Fruit fly (Drosophila melanogaster) whole organism, embryonic: ENCODE results near the gene tth.
A peak's percentile ranks its signal among the peaks of the same experiment; 100 is the strongest.

Experiments
- CG10321 ChIP-seq: fragments of 200-800 bp; sonication (Bioruptor generic); IDR thresholded peaks from 2 replicates; pipeline ENCODE4 v1.3.6; 2022; ENCODE audit warnings: missing biosample characterization, missing genetic modification characterization
- CG15696 ChIP-seq: fragments of 200-800 bp; sonication (Bioruptor generic); optimal IDR thresholded peaks from 2 replicates; lab custom pipeline; 2019; ENCODE audit warnings: missing biosample characterization, mild to moderate bottlenecking, missing genetic modification characterization, moderate library complexity
- CG17829 ChIP-seq: fragments of 200-800 bp; optimal IDR thresholded peaks from 2 replicates; lab custom pipeline; 2019; ENCODE audit warnings: missing biosample characterization, mild to moderate bottlenecking, missing genetic modification characterization, moderate library complexity
- CG18011 ChIP-seq: fragments of 200-800 bp; sonication (Bioruptor generic); optimal IDR thresholded peaks from 2 replicates; lab custom pipeline; 2017; ENCODE audit warnings: missing biosample characterization, missing genetic modification characterization, mild to moderate bottlenecking, moderate library complexity, missing genotype
- CG1832 ChIP-seq: fragments of 200-800 bp; sonication (Bioruptor generic); optimal IDR thresholded peaks from 2 replicates; lab custom pipeline; 2017; ENCODE audit warnings: missing biosample characterization, mild to moderate bottlenecking, missing genetic modification characterization, inconsistent platforms
- CG31388 ChIP-seq: fragments of 200-800 bp; sonication (Bioruptor generic); optimal IDR thresholded peaks from 2 replicates; lab custom pipeline; 2016; ENCODE audit warnings: missing biosample characterization, missing genetic modification characterization
- CG32532 ChIP-seq: fragments of 200-800 bp; sonication (Bioruptor generic); IDR thresholded peaks from 2 replicates; pipeline ENCODE4 v1.3.6; 2022; ENCODE audit warnings: missing biosample characterization, missing genetic modification characterization
- CG33557 ChIP-seq: fragments of 200-800 bp; sonication (Bioruptor generic); optimal IDR thresholded peaks from 2 replicates; lab custom pipeline; 2019; ENCODE audit warnings: missing biosample characterization, mild to moderate bottlenecking, missing genetic modification characterization, moderate library complexity
- CG3995 ChIP-seq: fragments of 200-800 bp; sonication (Bioruptor generic); optimal IDR thresholded peaks from 3 replicates; lab custom pipeline; 2016; ENCODE audit warnings: missing biosample characterization, missing genetic modification characterization
- CG42726 ChIP-seq: fragments of 200-800 bp; sonication (Bioruptor generic); IDR thresholded peaks from 2 replicates; pipeline ENCODE4 v1.3.6; 2022; ENCODE audit warnings: missing biosample characterization, missing genetic modification characterization; ENCODE audit not compliant: partially characterized antibody
- CG6272 ChIP-seq: fragments of 200-800 bp; sonication (Bioruptor generic); IDR thresholded peaks from 2 replicates; pipeline ENCODE4 v1.3.6; 2022; ENCODE audit warnings: missing biosample characterization, missing genetic modification characterization
- CG9609 ChIP-seq: fragments of 200-800 bp; sonication (Bioruptor generic); optimal IDR thresholded peaks from 3 replicates; lab custom pipeline; 2016; ENCODE audit warnings: missing biosample characterization, missing genetic modification characterization
- CHES-1-like ChIP-seq: fragments of 200-800 bp; sonication (Bioruptor generic); optimal IDR thresholded peaks from 2 replicates; lab custom pipeline; 2016; ENCODE audit warnings: missing biosample characterization, missing genetic modification characterization
- Drgx ChIP-seq: fragments of 200-800 bp; sonication (Bioruptor generic); IDR thresholded peaks from 2 replicates; pipeline ENCODE4 v1.3.6; 2022; ENCODE audit warnings: missing biosample characterization, missing genetic modification characterization
- Med ChIP-seq: fragments of 200-800 bp; sonication (Bioruptor generic); peaks from one replicate; lab custom pipeline; 2016; ENCODE audit warnings: missing biosample characterization, missing genetic modification characterization, mild to moderate bottlenecking, inconsistent platforms, moderate library complexity
- Opbp ChIP-seq: fragments of 200-800 bp; sonication (Bioruptor generic); IDR thresholded peaks from 3 replicates; pipeline ENCODE4 v1.3.6; 2022; ENCODE audit warnings: missing biosample characterization, missing genetic modification characterization; ENCODE audit not compliant: partially characterized antibody
- Ssrp ChIP-seq: fragments of 200-800 bp; sonication (Bioruptor generic); optimal IDR thresholded peaks from 2 replicates; lab custom pipeline; 2018; ENCODE audit warnings: missing biosample characterization, mild to moderate bottlenecking, missing genetic modification characterization, moderate library complexity
- Taf1 ChIP-seq: fragments of 200-800 bp; sonication (Bioruptor generic); IDR thresholded peaks from 2 replicates; pipeline ENCODE4 v1.3.6; 2022; ENCODE audit warnings: missing biosample characterization, missing genetic modification characterization
- abd-A ChIP-seq: fragments of 200-800 bp; sonication (Bioruptor generic); optimal IDR thresholded peaks from 3 replicates; lab custom pipeline; 2019; ENCODE audit warnings: missing biosample characterization, mild to moderate bottlenecking, missing genetic modification characterization, moderate library complexity
- amos ChIP-seq: fragments of 200-800 bp; sonication (Bioruptor generic); IDR thresholded peaks from 2 replicates; pipeline ENCODE4 v1.3.6; 2022; ENCODE audit warnings: missing biosample characterization, missing genetic modification characterization; ENCODE audit not compliant: partially characterized antibody
- cg ChIP-seq: fragments of 200-800 bp; sonication (Bioruptor generic); optimal IDR thresholded peaks from 3 replicates; lab custom pipeline; 2019; ENCODE audit warnings: missing biosample characterization, mild to moderate bottlenecking, missing genetic modification characterization, moderate library complexity
- chinmo ChIP-seq: fragments of 200-800 bp; sonication (Bioruptor generic); IDR thresholded peaks from 4 replicates; pipeline ENCODE4 v1.3.6; 2022; ENCODE audit warnings: missing biosample characterization, missing genetic modification characterization; ENCODE audit not compliant: partially characterized antibody
- dmrt11E ChIP-seq: fragments of 200-800 bp; sonication (Bioruptor generic); optimal IDR thresholded peaks from 3 replicates; lab custom pipeline; 2018; ENCODE audit warnings: missing biosample characterization, mild to moderate bottlenecking, missing genetic modification characterization, moderate library complexity
- emc ChIP-seq: fragments of 200-800 bp; sonication (Bioruptor generic); optimal IDR thresholded peaks from 2 replicates; lab custom pipeline; 2016; ENCODE audit warnings: missing biosample characterization, missing genetic modification characterization
- gsb-n ChIP-seq: fragments of 200-800 bp; sonication (Bioruptor generic); optimal IDR thresholded peaks from 3 replicates; lab custom pipeline; 2018; ENCODE audit warnings: missing biosample characterization, mild to moderate bottlenecking, missing genetic modification characterization
- her ChIP-seq: fragments of 200-800 bp; sonication (Bioruptor generic); optimal IDR thresholded peaks from 2 replicates; lab custom pipeline; 2016; ENCODE audit warnings: missing biosample characterization, missing genetic modification characterization
- jumu ChIP-seq: fragments of 200-800 bp; sonication (Bioruptor generic); optimal IDR thresholded peaks from 3 replicates; lab custom pipeline; 2016; ENCODE audit warnings: missing biosample characterization, missing genetic modification characterization
- kah ChIP-seq: fragments of 200-800 bp; sonication (Bioruptor generic); optimal IDR thresholded peaks from 2 replicates; lab custom pipeline; 2018; ENCODE audit warnings: missing biosample characterization, mild to moderate bottlenecking, missing genetic modification characterization
- lmd ChIP-seq: fragments of 200-800 bp; sonication (Bioruptor generic); IDR thresholded peaks from 2 replicates; pipeline ENCODE4 v1.3.6; 2022; ENCODE audit warnings: missing biosample characterization, missing genetic modification characterization
- lov ChIP-seq, 2 experiments: fragments of 200-800 bp in 1 of 2; fragments of >200 bp in 1 of 2; sonication (Bioruptor generic) in 1 of 2; IDR thresholded peaks in 1 of 2; optimal IDR thresholded peaks in 1 of 2; 2 replicates in 1 of 2; 3 replicates in 1 of 2; pipeline versions ENCODE4 v1.3.6 to Lab custom; 2017 to 2022; ENCODE audit warnings: missing biosample characterization in 1 of 2, missing genetic modification characterization in 1 of 2
- nom ChIP-seq: fragments of 200-800 bp; sonication (Bioruptor generic); optimal IDR thresholded peaks from 2 replicates; lab custom pipeline; 2017; ENCODE audit warnings: missing biosample characterization, missing genetic modification characterization, mild to moderate bottlenecking, moderate library complexity, missing genetic modification reagents
- pum ChIP-seq: fragments of 200-800 bp; sonication (Bioruptor generic); optimal IDR thresholded peaks from 2 replicates; lab custom pipeline; 2016; ENCODE audit warnings: missing biosample characterization, missing genetic modification characterization
- scrt ChIP-seq: fragments of 200-800 bp; sonication (Bioruptor generic); optimal IDR thresholded peaks from 2 replicates; lab custom pipeline; 2018; ENCODE audit warnings: missing biosample characterization, mild to moderate bottlenecking, missing genetic modification characterization, moderate library complexity
- sd ChIP-seq: fragments of 200-800 bp; sonication (Bioruptor generic); optimal IDR thresholded peaks from 3 replicates; lab custom pipeline; 2018; ENCODE audit warnings: missing biosample characterization, mild to moderate bottlenecking, missing genetic modification characterization, moderate library complexity
- sens-2 ChIP-seq: fragments of 200-800 bp; sonication (Bioruptor generic); IDR thresholded peaks from 2 replicates; pipeline ENCODE4 v1.3.6; 2022; ENCODE audit warnings: missing biosample characterization, missing genetic modification characterization
- seq ChIP-seq: fragments of 200-800 bp; sonication (Bioruptor generic); IDR thresholded peaks from 2 replicates; pipeline ENCODE4 v1.3.6; 2022; ENCODE audit warnings: missing biosample characterization, missing genetic modification characterization
- so ChIP-seq: fragments of 200-800 bp; sonication (Bioruptor generic); IDR thresholded peaks from 3 replicates; pipeline ENCODE4 v1.3.6; 2022; ENCODE audit warnings: missing biosample characterization, missing genetic modification characterization
- tin ChIP-seq: fragments of 200-800 bp; sonication (Bioruptor generic); optimal IDR thresholded peaks from 3 replicates; lab custom pipeline; 2016; ENCODE audit warnings: missing biosample characterization, missing genetic modification characterization
- wdn ChIP-seq: fragments of 200-800 bp; sonication (Bioruptor generic); IDR thresholded peaks from 2 replicates; pipeline ENCODE4 v1.3.6; 2022; ENCODE audit warnings: missing biosample characterization, missing genetic modification characterization
- yki ChIP-seq: fragments of >200 bp; optimal IDR thresholded peaks from 3 replicates; lab custom pipeline; 2018

Gene tth

DNA sequence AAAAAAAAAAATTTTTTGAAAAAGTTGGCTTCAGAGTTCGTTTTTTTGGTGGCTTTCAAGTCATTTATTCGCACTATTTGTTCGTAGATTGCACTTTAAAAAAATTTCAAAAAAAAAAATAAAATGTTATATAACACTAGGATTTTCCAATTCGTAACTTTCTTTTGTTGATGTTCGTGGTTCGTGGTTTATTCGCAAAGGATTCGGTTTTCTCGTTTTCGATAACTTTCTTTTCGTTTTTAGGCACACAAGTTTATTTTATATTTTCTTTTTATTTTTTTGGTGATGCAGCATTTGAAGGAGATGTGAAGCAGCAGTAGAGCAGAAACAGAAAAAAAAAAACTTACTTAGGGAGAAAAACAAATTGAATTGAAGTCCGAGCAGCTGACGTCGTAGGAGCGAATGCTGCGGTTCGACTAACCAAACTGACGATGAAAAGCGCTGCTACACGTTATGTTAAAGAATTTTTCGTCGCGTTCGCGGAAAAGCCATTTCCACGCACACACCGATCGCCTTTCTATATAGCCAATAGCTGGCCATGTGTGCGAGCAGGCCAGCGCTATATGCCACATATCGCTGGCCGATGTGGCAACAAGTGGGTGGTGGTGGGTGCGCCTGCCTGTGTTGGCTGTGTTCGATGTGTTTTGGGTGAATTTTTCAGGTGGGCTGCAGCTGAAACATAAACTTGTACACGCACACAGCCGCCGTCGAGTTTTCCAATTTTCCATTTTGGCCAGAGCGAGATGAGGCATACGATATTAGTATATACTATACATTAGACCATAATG, 14.1 kb downstream of the tth start, which contains the start of gene up (continued):
- TF ChIP-seq kah (GFP tag; lab: Kevin White, UChicago) (peak; percentile 94), CG31388 (no peak), her (GFP tag; lab: Kevin White, UChicago) (no peak), pum (GFP tag; lab: Kevin White, UChicago) (no peak), CG6272 (GFP tag; lab: Robert Waterston, UW) (no peak), CG17829 (tag; lab: Kevin White, UChicago) (no peak), Med (peak; percentile 45), lmd (no peak), so (GFP tag; lab: Robert Waterston, UW) (0 out of 3 replicates have a peak, but pooled peaks have one; percentile 6), CG42726 (no peak), CG9609 (no peak), cg (GFP tag; lab: Kevin White, UChicago) (peak; percentile 55), chinmo (GFP tag; lab: Robert Waterston, UW) (0 out of 4 replicates have a peak, but pooled peaks have one; percentile 49), amos (GFP tag; lab: Robert Waterston, UW) (no peak), CG33557 (GFP tag; lab: Kevin White, UChicago) (no peak), abd-A (tag; lab: Kevin White, UChicago) (peak; percentile 1), jumu (GFP tag; lab: Kevin White, UChicago) (no peak), CHES-1-like (GFP tag; lab: Kevin White, UChicago) (no peak), gsb-n (no peak), CG18011 (GFP tag; lab: Kevin White, UChicago) (no peak), emc (GFP tag; lab: Kevin White, UChicago) (no peak), Opbp (GFP tag; lab: Robert Waterston, UW) (0 out of 3 replicates have a peak, but pooled peaks have one; percentile 23), wdn (GFP tag; lab: Robert Waterston, UW) (no peak), seq (no peak), CG32532 (GFP tag; lab: Robert Waterston, UW) (0 out of 2 replicates have a peak, but pooled peaks have one; percentile 7), Drgx (GFP tag; lab: Robert Waterston, UW) (no peak), CG15696 (tag; lab: Kevin White, UChicago) (no peak), dmrt11E (no peak), tin (GFP tag; lab: Kevin White, UChicago) (no peak), nom (no peak), yki (lab: Kevin White, UChicago) (no peak), sens-2 (GFP tag; lab: Robert Waterston, UW) (no peak), CG1832 (GFP tag; lab: Kevin White, UChicago) (peak; percentile 23), scrt (GFP tag; lab: Kevin White, UChicago) (peak; percentile 9), sd (peak; percentile 71), Taf1 (GFP tag; lab: Robert Waterston, UW) (no peak), CG10321 (GFP tag; lab: Robert Waterston, UW) (peak; percentile 61), CG3995 (no peak), Ssrp (tag; lab: Kevin White, UChicago) (no peak), lov (optimal IDR thresholded peaks at IDR 0.05; lab: Kevin White, UChicago) (no peak), lov (GFP tag; IDR thresholded peaks at IDR 0.05; lab: Robert Waterston, UW) (no peak)
